Fruit fly (Drosophila melanogaster) whole organism, prepupa: Measurements from ENCODE around the gene CG13312.

Experiments used
- Blimp-1 ChIP-seq: fragments of 200-800 bp; sonication (Bioruptor generic); optimal IDR thresholded peaks from 3 replicates; lab custom pipeline; 2017; ENCODE audit warnings: missing biosample characterization, missing genetic modification characterization, mild to moderate bottlenecking, moderate library complexity, missing genetic modification reagents
- CG10631 ChIP-seq: fragments of 200-800 bp; sonication (Bioruptor generic); optimal IDR thresholded peaks from 2 replicates; lab custom pipeline; 2016; ENCODE audit warnings: missing biosample characterization, missing genetic modification characterization
- CG10669 ChIP-seq: fragments of 200-800 bp; sonication (Bioruptor generic); optimal IDR thresholded peaks from 3 replicates; lab custom pipeline; 2018; ENCODE audit warnings: missing biosample characterization, mild to moderate bottlenecking, missing genetic modification characterization, moderate library complexity
- CG11294 ChIP-seq: fragments of 200-800 bp; sonication (Bioruptor generic); IDR thresholded peaks from 2 replicates; pipeline ENCODE4 v1.3.6; 2022; ENCODE audit warnings: missing biosample characterization, missing genetic modification characterization
- CG11902 ChIP-seq: fragments of 200-800 bp; sonication (Bioruptor generic); optimal IDR thresholded peaks from 3 replicates; lab custom pipeline; 2016; ENCODE audit warnings: missing biosample characterization, missing genetic modification characterization
- CG15336 ChIP-seq: fragments of 200-800 bp; sonication (Bioruptor generic); IDR thresholded peaks from 2 replicates; pipeline ENCODE4 v1.3.6; 2022; ENCODE audit warnings: missing biosample characterization, missing genetic modification characterization
- CG16779 ChIP-seq: fragments of 200-800 bp; sonication (Bioruptor generic); optimal IDR thresholded peaks from 3 replicates; lab custom pipeline; 2017; ENCODE audit warnings: missing biosample characterization, mild to moderate bottlenecking, missing genetic modification characterization
- CG3032 ChIP-seq: fragments of 200-800 bp; optimal IDR thresholded peaks from 2 replicates; lab custom pipeline; 2019; ENCODE audit warnings: missing biosample characterization, mild to moderate bottlenecking, missing genetic modification characterization, moderate library complexity
- CG31627 ChIP-seq: fragments of 200-800 bp; sonication (Bioruptor generic); optimal IDR thresholded peaks from 3 replicates; lab custom pipeline; 2016; ENCODE audit warnings: missing biosample characterization, missing genetic modification characterization
- CG32006 ChIP-seq: fragments of 200-800 bp; sonication (Bioruptor generic); optimal IDR thresholded peaks from 3 replicates; lab custom pipeline; 2017; ENCODE audit warnings: missing biosample characterization, mild to moderate bottlenecking, missing genetic modification characterization
- CG34406 ChIP-seq: fragments of 200-800 bp; sonication (Bioruptor generic); optimal IDR thresholded peaks from 3 replicates; lab custom pipeline; 2016; ENCODE audit warnings: missing biosample characterization, missing genetic modification characterization
- CG3919 ChIP-seq: fragments of 200-800 bp; sonication (Bioruptor generic); optimal IDR thresholded peaks from 3 replicates; lab custom pipeline; 2016; ENCODE audit warnings: missing biosample characterization, missing genetic modification characterization
- CG4318 ChIP-seq: fragments of 200-800 bp; sonication (Bioruptor generic); optimal IDR thresholded peaks from 3 replicates; lab custom pipeline; 2017; ENCODE audit warnings: missing biosample characterization, mild to moderate bottlenecking, missing genetic modification characterization
- CG6163 ChIP-seq: fragments of 200-800 bp; sonication (Bioruptor generic); IDR thresholded peaks from 3 replicates; pipeline ENCODE4 v1.3.6; 2022; ENCODE audit warnings: missing biosample characterization, missing genetic modification characterization
- CG6276 ChIP-seq: fragments of 200-800 bp; sonication (Bioruptor generic); optimal IDR thresholded peaks from 2 replicates; lab custom pipeline; 2017; ENCODE audit warnings: missing biosample characterization, mild to moderate bottlenecking, missing genetic modification characterization
- CG6808 ChIP-seq: fragments of 200-800 bp; sonication (Bioruptor generic); optimal IDR thresholded peaks from 3 replicates; lab custom pipeline; 2017; ENCODE audit warnings: missing biosample characterization, missing genetic modification characterization, mild to moderate bottlenecking, moderate library complexity, missing genetic modification reagents
- CG7368 ChIP-seq: fragments of 200-800 bp; sonication (Bioruptor generic); optimal IDR thresholded peaks from 3 replicates; lab custom pipeline; 2016; ENCODE audit warnings: missing biosample characterization, missing genetic modification characterization
- CG8119 ChIP-seq: fragments of 200-800 bp; sonication (Bioruptor generic); IDR thresholded peaks from 3 replicates; pipeline ENCODE4 v1.3.6; 2022; ENCODE audit warnings: missing biosample characterization, missing genetic modification characterization
- CG8319 ChIP-seq: fragments of 200-800 bp; sonication (Bioruptor generic); optimal IDR thresholded peaks from 3 replicates; lab custom pipeline; 2016; ENCODE audit warnings: missing biosample characterization, missing genetic modification characterization
- CG9139 ChIP-seq: fragments of 200-800 bp; sonication (Bioruptor generic); optimal IDR thresholded peaks from 3 replicates; lab custom pipeline; 2017; ENCODE audit warnings: missing biosample characterization, mild to moderate bottlenecking, missing genetic modification characterization
- Eip75B ChIP-seq: fragments of 200-800 bp; sonication (Bioruptor generic); optimal IDR thresholded peaks from 3 replicates; lab custom pipeline; 2016; ENCODE audit warnings: missing biosample characterization, missing genetic modification characterization
- Eip78C ChIP-seq: fragments of 200-800 bp; sonication (Bioruptor generic); peaks from one replicate; lab custom pipeline; 2016; ENCODE audit warnings: missing biosample characterization, missing genetic modification characterization
- Eip93F ChIP-seq: fragments of 200-800 bp; sonication (Bioruptor generic); optimal IDR thresholded peaks from 2 replicates; lab custom pipeline; 2016; ENCODE audit warnings: missing biosample characterization, mild to moderate bottlenecking, missing genetic modification characterization
- Ets96B ChIP-seq: fragments of 200-800 bp; optimal IDR thresholded peaks from 2 replicates; lab custom pipeline; 2019; ENCODE audit warnings: missing biosample characterization, mild to moderate bottlenecking, missing genetic modification characterization, moderate library complexity
- Hr38 ChIP-seq: sonication (Bioruptor generic); optimal IDR thresholded peaks from 2 replicates; lab custom pipeline; 2016; ENCODE audit warnings: missing biosample characterization, missing genetic modification characterization
- Hr39 ChIP-seq: fragments of 200-800 bp; sonication (Bioruptor generic); optimal IDR thresholded peaks from 2 replicates; lab custom pipeline; 2016; ENCODE audit warnings: missing biosample characterization, missing genetic modification characterization
- Hr4 ChIP-seq: fragments of 200-800 bp; sonication (Bioruptor generic); optimal IDR thresholded peaks from 3 replicates; lab custom pipeline; 2016; ENCODE audit warnings: missing biosample characterization, missing genetic modification characterization
- Lpt ChIP-seq: fragments of 200-800 bp; sonication (Bioruptor generic); optimal IDR thresholded peaks from 3 replicates; lab custom pipeline; 2016; ENCODE audit warnings: missing biosample characterization, missing genetic modification characterization
- Met ChIP-seq: fragments of 200-800 bp; sonication (Bioruptor generic); optimal IDR thresholded peaks from 3 replicates; lab custom pipeline; 2016; ENCODE audit warnings: missing biosample characterization, missing genetic modification characterization
- OdsH ChIP-seq: fragments of 200-800 bp; sonication (Bioruptor generic); optimal IDR thresholded peaks from 3 replicates; lab custom pipeline; 2016; ENCODE audit warnings: missing biosample characterization, missing genetic modification characterization
- Smox ChIP-seq: fragments of 200-800 bp; sonication (Bioruptor generic); optimal IDR thresholded peaks from 3 replicates; lab custom pipeline; 2016; ENCODE audit warnings: missing biosample characterization, missing genetic modification characterization
- Sox102F ChIP-seq: fragments of 200-800 bp; sonication (Bioruptor generic); optimal IDR thresholded peaks from 2 replicates; lab custom pipeline; 2016; ENCODE audit warnings: missing biosample characterization, mild to moderate bottlenecking, missing genetic modification characterization
- Sox14 ChIP-seq: fragments of 200-800 bp; sonication (Bioruptor generic); optimal IDR thresholded peaks from 3 replicates; lab custom pipeline; 2016; ENCODE audit warnings: missing biosample characterization, missing genetic modification characterization
- Sox15 ChIP-seq: fragments of 200-800 bp; sonication (Bioruptor generic); optimal IDR thresholded peaks from 3 replicates; lab custom pipeline; 2016; ENCODE audit warnings: missing biosample characterization, missing genetic modification characterization
- achi ChIP-seq: fragments of 200-800 bp; sonication (Bioruptor generic); optimal IDR thresholded peaks from 3 replicates; lab custom pipeline; 2016; ENCODE audit warnings: missing biosample characterization, missing genetic modification characterization
- acj6 ChIP-seq: fragments of 200-800 bp; sonication (Bioruptor generic); optimal IDR thresholded peaks from 3 replicates; lab custom pipeline; 2016; ENCODE audit warnings: missing biosample characterization, missing genetic modification characterization
- cyc ChIP-seq: fragments of 200-800 bp; sonication (Bioruptor generic); optimal IDR thresholded peaks from 3 replicates; lab custom pipeline; 2016; ENCODE audit warnings: missing biosample characterization, missing genetic modification characterization
- dac ChIP-seq: fragments of 200-800 bp; sonication (Bioruptor generic); optimal IDR thresholded peaks from 2 replicates; lab custom pipeline; 2017; ENCODE audit warnings: missing biosample characterization, mild to moderate bottlenecking, missing genetic modification characterization
- dsx ChIP-seq: fragments of 200-800 bp; optimal IDR thresholded peaks from 3 replicates; lab custom pipeline; 2019; ENCODE audit warnings: missing biosample characterization, mild to moderate bottlenecking, missing genetic modification characterization, moderate library complexity; ENCODE audit not compliant: poor library complexity, severe bottlenecking
- eg ChIP-seq: fragments of 200-800 bp; sonication (Bioruptor generic); IDR thresholded peaks from 3 replicates; pipeline ENCODE4 v1.3.6; 2022; ENCODE audit warnings: missing biosample characterization, missing genetic modification characterization
- fd59A ChIP-seq: fragments of 200-800 bp; sonication (Bioruptor generic); optimal IDR thresholded peaks from 2 replicates; lab custom pipeline; 2017; ENCODE audit warnings: missing biosample characterization, mild to moderate bottlenecking, missing genetic modification characterization, missing genetic modification reagents
- fd85E ChIP-seq: fragments of 200-800 bp; sonication (Bioruptor generic); optimal IDR thresholded peaks from 3 replicates; lab custom pipeline; 2016; ENCODE audit warnings: missing biosample characterization, missing genetic modification characterization
- fkh ChIP-seq: fragments of 200-800 bp; sonication (Bioruptor generic); optimal IDR thresholded peaks from 3 replicates; lab custom pipeline; 2017; ENCODE audit warnings: missing biosample characterization, mild to moderate bottlenecking, missing genetic modification characterization, moderate library complexity
- lz ChIP-seq: fragments of 200-800 bp; sonication (Bioruptor generic); optimal IDR thresholded peaks from 3 replicates; lab custom pipeline; 2016; ENCODE audit warnings: missing biosample characterization, missing genetic modification characterization
- net ChIP-seq: fragments of 200-800 bp; sonication (Bioruptor generic); optimal IDR thresholded peaks from 3 replicates; lab custom pipeline; 2016; ENCODE audit warnings: missing biosample characterization, missing genetic modification characterization
- salr ChIP-seq, 2 experiments: fragments of 200-800 bp; sonication (Bioruptor generic); optimal IDR thresholded peaks; 3 replicates each; lab custom pipeline; 2016 to 2018; ENCODE audit warnings: missing biosample characterization in 2 of 2, missing genetic modification characterization in 2 of 2, mild to moderate bottlenecking in 1 of 2
- ss ChIP-seq, 2 experiments: fragments of 200-800 bp; sonication (Bioruptor generic); optimal IDR thresholded peaks; 2 replicates in 1 of 2; 3 replicates in 1 of 2; lab custom pipeline; 2017 to 2018; ENCODE audit warnings: mild to moderate bottlenecking in 2 of 2, missing biosample characterization in 2 of 2, missing genetic modification characterization in 2 of 2, moderate library complexity in 1 of 2
- svp ChIP-seq: fragments of 200-800 bp; sonication (Bioruptor generic); peaks from one replicate; lab custom pipeline; 2016; ENCODE audit warnings: missing biosample characterization, missing genetic modification characterization
- topi ChIP-seq: fragments of 200-800 bp; sonication (Bioruptor generic); optimal IDR thresholded peaks from 3 replicates; lab custom pipeline; 2016; ENCODE audit warnings: missing biosample characterization, missing genetic modification characterization
- vri ChIP-seq: fragments of 200-800 bp; sonication (Bioruptor generic); optimal IDR thresholded peaks from 3 replicates; lab custom pipeline; 2016; ENCODE audit warnings: missing biosample characterization, mild to moderate bottlenecking, missing genetic modification characterization

Gene CG13312

DNA sequence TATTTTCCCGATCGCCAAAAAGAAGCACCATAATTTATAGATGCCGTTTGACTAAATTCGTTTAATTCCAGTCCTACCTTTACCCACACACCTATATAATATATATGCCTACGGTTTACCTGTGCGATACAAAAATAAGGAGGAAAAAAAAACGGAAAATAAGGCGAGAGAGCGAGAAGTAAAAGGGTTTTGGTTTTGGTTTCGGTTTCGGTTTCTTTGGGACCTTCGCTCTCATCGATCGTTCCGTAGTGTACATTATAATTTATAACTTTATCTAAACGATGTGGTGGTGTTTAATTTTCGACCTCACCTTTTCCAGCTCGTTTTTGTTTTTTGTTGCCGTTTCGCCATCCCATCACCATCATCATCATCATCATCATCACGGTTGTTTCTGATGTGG lies 18.5 kb upstream of the CG13312 start:
- no peak for TF ChIP-seq CG34406 (GFP tag; lab: Kevin White, UChicago)
- peak; percentile 30 for TF ChIP-seq Eip78C
- TF ChIP-seq Blimp-1 (GFP tag; lab: Kevin White, UChicago), result peak; percentile 86
- TF ChIP-seq Sox15 (GFP tag; lab: Kevin White, UChicago), result no peak

DNA sequence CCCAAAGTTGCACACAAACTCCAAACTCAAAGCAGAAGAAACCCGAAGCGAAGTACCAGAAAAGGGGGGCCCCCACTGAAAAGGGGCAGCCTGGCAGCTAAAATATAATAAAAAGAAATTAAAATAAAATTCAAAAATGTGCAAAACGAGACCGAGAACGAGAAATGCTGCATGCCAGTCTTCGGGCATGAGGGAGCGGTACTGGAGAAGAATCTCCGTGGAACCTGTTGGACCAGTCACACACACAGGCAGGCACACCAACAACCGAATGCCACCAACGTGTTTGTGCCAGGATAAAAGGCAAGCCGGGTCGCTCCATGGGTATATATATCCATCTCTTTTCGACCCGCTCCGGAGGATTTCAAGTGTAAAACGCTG lies 18.0 kb upstream of the CG13312 start:
- TF ChIP-seq acj6 (GFP tag; lab: Kevin White, UChicago), result no peak
- TF ChIP-seq fd59A (GFP tag; lab: Kevin White, UChicago), result no peak
- no peak for TF ChIP-seq CG11902 (GFP tag; lab: Kevin White, UChicago)
- no peak for TF ChIP-seq OdsH (GFP tag; lab: Kevin White, UChicago)
- no peak for TF ChIP-seq topi (GFP tag; lab: Kevin White, UChicago)
- peak; percentile 46; the same call in 2 of the 3 replicates for TF ChIP-seq CG6163 (GFP tag; lab: Robert Waterston, UW)
- no peak for TF ChIP-seq cyc
- no peak for TF ChIP-seq lz (GFP tag; lab: Kevin White, UChicago)
- TF ChIP-seq salr (GFP tag; optimal IDR thresholded peaks at IDR 0.05; lab: Kevin White, UChicago), result no peak
- TF ChIP-seq eg (GFP tag; lab: Robert Waterston, UW), result no peak
- TF ChIP-seq vri (GFP tag; lab: Kevin White, UChicago), result peak; percentile 18
- TF ChIP-seq CG9139 (GFP tag; lab: Kevin White, UChicago), result peak; percentile 3
- no peak for TF ChIP-seq Met (GFP tag; lab: Kevin White, UChicago)
- TF ChIP-seq ss (GFP tag; optimal IDR thresholded peaks at IDR 0.05; lab: Kevin White, UChicago), result peak; percentile 54 to 58
- no peak for TF ChIP-seq Sox102F (GFP tag; lab: Kevin White, UChicago)
- no peak for TF ChIP-seq CG10631
- no peak for TF ChIP-seq Sox14
- no peak for TF ChIP-seq net (GFP tag; lab: Kevin White, UChicago)
- TF ChIP-seq Ets96B (tag; lab: Kevin White, UChicago), result peak; percentile 29
- peak; percentile 25; the same call in 1 of the 2 replicates for TF ChIP-seq CG15336 (GFP tag; lab: Robert Waterston, UW)
- TF ChIP-seq CG16779 (tag; lab: Kevin White, UChicago), result no peak
- TF ChIP-seq CG6808 (GFP tag; lab: Kevin White, UChicago), result peak; percentile 52
- TF ChIP-seq Lpt (GFP tag; lab: Kevin White, UChicago), result peak; percentile 58
- no peak for TF ChIP-seq CG11294 (GFP tag; lab: Robert Waterston, UW)
- TF ChIP-seq dac (GFP tag; lab: Kevin White, UChicago), result no peak
- TF ChIP-seq CG8119, result 0 out of 3 replicates have a peak, but pooled peaks have one; percentile 27
- no peak for TF ChIP-seq Hr39 (GFP tag; lab: Kevin White, UChicago)
- no peak for TF ChIP-seq Smox (GFP tag; lab: Kevin White, UChicago)
- peak; percentile 34 for TF ChIP-seq dsx (GFP tag; lab: Kevin White, UChicago)
- TF ChIP-seq Hr38, result no peak
- no peak for TF ChIP-seq CG32006 (GFP tag; lab: Kevin White, UChicago)
- no peak for TF ChIP-seq CG8319 (GFP tag; lab: Kevin White, UChicago)
- TF ChIP-seq CG10669 (GFP tag; lab: Kevin White, UChicago), result no peak
- no peak for TF ChIP-seq Blimp-1 (GFP tag; lab: Kevin White, UChicago)
- no peak for TF ChIP-seq CG31627 (GFP tag; lab: Kevin White, UChicago)
- no peak for TF ChIP-seq CG3032 (tag; lab: Kevin White, UChicago)
- no peak for TF ChIP-seq CG4318 (GFP tag; lab: Kevin White, UChicago)
- TF ChIP-seq CG7368, result no peak
- TF ChIP-seq Eip93F (GFP tag; lab: Kevin White, UChicago), result no peak
- TF ChIP-seq fkh (GFP tag; lab: Kevin White, UChicago), result no peak
- no peak for TF ChIP-seq CG34406 (GFP tag; lab: Kevin White, UChicago)
- no peak for TF ChIP-seq achi (GFP tag; lab: Kevin White, UChicago)
- no peak for TF ChIP-seq fd85E (GFP tag; lab: Kevin White, UChicago)
- TF ChIP-seq svp (GFP tag; lab: Kevin White, UChicago), result peak; percentile 43
- TF ChIP-seq CG6276 (GFP tag; lab: Kevin White, UChicago), result peak; percentile 37
- no peak for TF ChIP-seq Hr4 (GFP tag; lab: Kevin White, UChicago)
- TF ChIP-seq CG3919 (GFP tag; lab: Kevin White, UChicago), result no peak
- no peak for TF ChIP-seq Sox15 (GFP tag; lab: Kevin White, UChicago)
- peak; percentile 7 for TF ChIP-seq Eip75B (GFP tag; lab: Kevin White, UChicago)
